Fruit fly (Drosophila melanogaster): Measurements from ENCODE around the gene CG15544.

The CG15544 gene

dm6 chr3R:30821968-30822449, 5.6 kb upstream of the CG15544 start:
- peak; percentile 78 for TF ChIP-seq sqz (GFP tag; optimal IDR thresholded peaks at IDR 0.05)
- no peak for TF ChIP-seq Usf (GFP tag; optimal IDR thresholded peaks at IDR 0.05)
- TF ChIP-seq CG8089 (GFP tag; optimal IDR thresholded peaks at IDR 0.05), result no peak
- TF ChIP-seq CG16779 (GFP tag; IDR thresholded peaks at IDR 0.05), result no peak
- TF ChIP-seq Blimp-1 (GFP tag; optimal IDR thresholded peaks at IDR 0.05), result no peak
- 0 out of 2 replicates have a peak, but pooled peaks have one; percentile 35 for TF ChIP-seq unc-4 (GFP tag; IDR thresholded peaks at IDR 0.05; ENCODE audit: partially characterized antibody)
- peak in 1 of 2 experiments; percentile 50 for TF ChIP-seq eve (GFP tag; optimal IDR thresholded peaks at IDR 0.05)
- TF ChIP-seq cas (GFP tag; IDR thresholded peaks at IDR 0.05), result no peak
- TF ChIP-seq ssp (GFP tag; IDR thresholded peaks at IDR 0.05), result no peak
- TF ChIP-seq croc (GFP tag; conservative IDR thresholded peaks at IDR 0.05), result no peak
- TF ChIP-seq Trl (optimal IDR thresholded peaks at IDR 0.05), result peak; percentile 60 to 74
- TF ChIP-seq Trl (GFP tag; optimal IDR thresholded peaks at IDR 0.05), result no peak
- TF ChIP-seq nom (GFP tag; optimal IDR thresholded peaks at IDR 0.05), result peak; percentile 90
- TF ChIP-seq CG17186 (GFP tag; optimal IDR thresholded peaks at IDR 0.05), result no peak
- TF ChIP-seq vvl (GFP tag; IDR thresholded peaks at IDR 0.05), result peak; percentile 49; the same call in 1 of the 2 replicates
- TF ChIP-seq lola (GFP tag; optimal IDR thresholded peaks at IDR 0.05), result no peak
- TF ChIP-seq abd-A (tag; optimal IDR thresholded peaks at IDR 0.05), result peak; percentile 72
- no peak for TF ChIP-seq row (GFP tag; IDR thresholded peaks at IDR 0.05)
- no peak for TF ChIP-seq maf-S (GFP tag; optimal IDR thresholded peaks at IDR 0.05)
- no peak for TF ChIP-seq CG34422 (GFP tag; IDR thresholded peaks at IDR 0.05)
- peak; percentile 95 for TF ChIP-seq CG3163 (GFP tag; optimal IDR thresholded peaks at IDR 0.05)
- TF ChIP-seq CG11247 (GFP tag; IDR thresholded peaks at IDR 0.05), result no peak
- TF ChIP-seq CG7839 (tag; optimal IDR thresholded peaks at IDR 0.05), result no peak
- TF ChIP-seq kni (GFP tag; optimal IDR thresholded peaks at IDR 0.05), result no peak
- TF ChIP-seq wor (GFP tag; IDR thresholded peaks at IDR 0.05), result no peak
- peak; percentile 93 for TF ChIP-seq chinmo (GFP tag; IDR thresholded peaks at IDR 0.05; ENCODE audit: partially characterized antibody)
- no peak for TF ChIP-seq Gsc (GFP tag; IDR thresholded peaks at IDR 0.05)
- TF ChIP-seq GATAe (GFP tag; conservative IDR thresholded peaks at IDR 0.05), result no peak
- TF ChIP-seq CG10366 (GFP tag; IDR thresholded peaks at IDR 0.05), result no peak
- no peak for TF ChIP-seq CG6813 (GFP tag; optimal IDR thresholded peaks at IDR 0.05)
- TF ChIP-seq sd (tag; optimal IDR thresholded peaks at IDR 0.05), result peak; percentile 91
- no peak for TF ChIP-seq ab (GFP tag; optimal IDR thresholded peaks at IDR 0.05)
- TF ChIP-seq nerfin-2 (GFP tag; IDR thresholded peaks at IDR 0.05; ENCODE audit: partially characterized antibody), result no peak
- TF ChIP-seq sc (optimal IDR thresholded peaks at IDR 0.05), result no peak
- no peak for TF ChIP-seq sc (GFP tag; optimal IDR thresholded peaks at IDR 0.05)
- no peak for TF ChIP-seq D (optimal IDR thresholded peaks at IDR 0.05)
- TF ChIP-seq D (GFP tag; optimal IDR thresholded peaks at IDR 0.05), result no peak
- TF ChIP-seq CG17361 (GFP tag; IDR thresholded peaks at IDR 0.05), result no peak
- no peak for TF ChIP-seq sr (GFP tag; IDR thresholded peaks at IDR 0.05)
- TF ChIP-seq gem (tag; optimal IDR thresholded peaks at IDR 0.05), result no peak
- no peak for TF ChIP-seq odd (GFP tag; optimal IDR thresholded peaks at IDR 0.05)
- no peak; the same call in 1 of the 2 replicates for TF ChIP-seq amos (GFP tag; IDR thresholded peaks at IDR 0.05; ENCODE audit: partially characterized antibody)
- TF ChIP-seq Adf1 (GFP tag; IDR thresholded peaks at IDR 0.05), result no peak
- TF ChIP-seq pzg (GFP tag; optimal IDR thresholded peaks at IDR 0.05), result no peak
- TF ChIP-seq CG9437 (GFP tag; optimal IDR thresholded peaks at IDR 0.05), result no peak
- no peak for TF ChIP-seq CG8281 (tag; optimal IDR thresholded peaks at IDR 0.05)
- TF ChIP-seq crol (GFP tag; IDR thresholded peaks at IDR 0.05), result no peak
- no peak for TF ChIP-seq sna (GFP tag; IDR thresholded peaks at IDR 0.05; ENCODE audit: partially characterized antibody)
- TF ChIP-seq Dll (GFP tag; IDR thresholded peaks at IDR 0.05; ENCODE audit: partially characterized antibody), result 0 out of 4 replicates have a peak, but pooled peaks have one; percentile 33
- TF ChIP-seq CG7372 (GFP tag; IDR thresholded peaks at IDR 0.05), result no peak
- TF ChIP-seq CG12942 (GFP tag; optimal IDR thresholded peaks at IDR 0.05), result no peak

Measured in whole organism, embryonic.